Worm (Caenorhabditis elegans) whole organism, mixed stage, embryonic: Measurements from ENCODE around the gene C18A11.3.

Experiments used
- M03D4.4 ChIP-seq: sonication (generic microtip); optimal IDR thresholded peaks from 2 replicates; lab custom pipeline; 2017; ENCODE audit warnings: mild to moderate bottlenecking, missing genetic modification characterization, missing compliant biosample characterization
- elt-1 ChIP-seq: sonication (generic microtip); optimal IDR thresholded peaks from 2 replicates; lab custom pipeline; 2017; ENCODE audit warnings: missing genetic modification characterization, mild to moderate bottlenecking, missing compliant biosample characterization, antibody characterized with exemption, moderate library complexity, borderline replicate concordance; ENCODE audit not compliant: insufficient read depth
- elt-3 ChIP-seq: fragments of 150-350 bp; optimal IDR thresholded peaks from 2 replicates; lab custom pipeline; 2014; ENCODE audit warnings: missing biosample characterization, missing genetic modification characterization
- mep-1 ChIP-seq: fragments of 150-350 bp; optimal IDR thresholded peaks from 2 replicates; lab custom pipeline; 2017; ENCODE audit warnings: missing biosample characterization, missing genetic modification reagents, missing genetic modification characterization, inconsistent platforms
- mls-2 ChIP-seq: sonication (generic microtip); optimal IDR thresholded peaks from 2 replicates; lab custom pipeline; 2016; ENCODE audit warnings: mild to moderate bottlenecking, missing genetic modification characterization, moderate library complexity, missing compliant biosample characterization
- nhr-237 ChIP-seq: fragments of 150-350 bp; optimal IDR thresholded peaks from 2 replicates; lab custom pipeline; 2014; ENCODE audit warnings: missing biosample characterization, missing genetic modification characterization
- nhr-28 ChIP-seq: fragments of 150-350 bp; optimal IDR thresholded peaks from 2 replicates; lab custom pipeline; 2014; ENCODE audit warnings: missing biosample characterization, missing genetic modification characterization
- pha-4 ChIP-seq: fragments of 150-350 bp; optimal IDR thresholded peaks from 2 replicates; lab custom pipeline; 2018; ENCODE audit warnings: missing biosample characterization, missing genetic modification reagents, missing genetic modification characterization
- sptf-1 ChIP-seq: sonication (generic microtip); optimal IDR thresholded peaks from 2 replicates; lab custom pipeline; 2017; ENCODE audit warnings: mild to moderate bottlenecking, missing genetic modification characterization, moderate library complexity, missing compliant biosample characterization
- tbx-8 ChIP-seq: fragments of 200-800 bp; sonication (Bioruptor generic); optimal IDR thresholded peaks from 2 replicates; lab custom pipeline; 2018; ENCODE audit warnings: mild to moderate bottlenecking, missing genetic modification characterization, moderate library complexity, missing compliant biosample characterization
- unc-62 ChIP-seq: fragments of 150-350 bp; optimal IDR thresholded peaks from 2 replicates; lab custom pipeline; 2014; ENCODE audit warnings: missing biosample characterization, missing genetic modification reagents, missing genetic modification characterization
- ztf-11 ChIP-seq: fragments of 150-350 bp; optimal IDR thresholded peaks from 2 replicates; lab custom pipeline; 2014; ENCODE audit warnings: missing biosample characterization, missing genetic modification characterization

ce11 chrX:8017759-8018158, 43.2 kb upstream of the C18A11.3 start, which contains the start of gene C34D10.5:
- TF ChIP-seq pha-4 (tag; lab: Kevin White, UChicago), result no peak
- TF ChIP-seq sptf-1, result no peak
- no peak for TF ChIP-seq mls-2 (tag; lab: Kevin White, UChicago)
- TF ChIP-seq elt-1, result no peak
- no peak for TF ChIP-seq M03D4.4 (tag; lab: Kevin White, UChicago)
- TF ChIP-seq tbx-8 (GFP tag; lab: Kevin White, UChicago), result no peak
- TF ChIP-seq elt-3 (tag; lab: Kevin White, UChicago), result no peak
- no peak for TF ChIP-seq unc-62 (GFP tag; lab: Kevin White, UChicago)
- no peak for TF ChIP-seq mep-1 (tag; lab: Kevin White, UChicago)
- TF ChIP-seq ztf-11 (tag; lab: Kevin White, UChicago), result no peak
- no peak for TF ChIP-seq nhr-237 (tag; lab: Kevin White, UChicago)
- TF ChIP-seq nhr-28 (tag; lab: Kevin White, UChicago), result no peak
